Fruit fly (Drosophila melanogaster) whole organism, embryonic: ENCODE results near the gene CenB1A.

Source experiments
- Atf3 ChIP-seq: fragments of 200-800 bp; sonication (Bioruptor generic); optimal IDR thresholded peaks from 3 replicates; lab custom pipeline; 2016; ENCODE audit warnings: missing biosample characterization, missing genetic modification characterization
- Bgb ChIP-seq: fragments of 200-800 bp; sonication (Bioruptor generic); IDR thresholded peaks from 2 replicates; pipeline ENCODE4 v1.3.6; 2022; ENCODE audit warnings: missing biosample characterization, missing genetic modification characterization; ENCODE audit not compliant: partially characterized antibody
- Bteb2 ChIP-seq: fragments of 200-800 bp; sonication (Bioruptor generic); optimal IDR thresholded peaks from 2 replicates; lab custom pipeline; 2016; ENCODE audit warnings: missing biosample characterization, missing genetic modification characterization
- CG10209 ChIP-seq: fragments of 200-800 bp; sonication (Bioruptor generic); optimal IDR thresholded peaks from 3 replicates; lab custom pipeline; 2017; ENCODE audit warnings: missing biosample characterization, mild to moderate bottlenecking, missing genetic modification characterization, missing genetic modification reagents
- CG10321 ChIP-seq: fragments of 200-800 bp; sonication (Bioruptor generic); IDR thresholded peaks from 2 replicates; pipeline ENCODE4 v1.3.6; 2022; ENCODE audit warnings: missing biosample characterization, missing genetic modification characterization
- CG11398 ChIP-seq: fragments of 200-800 bp; sonication (Bioruptor generic); optimal IDR thresholded peaks from 2 replicates; lab custom pipeline; 2016; ENCODE audit warnings: missing biosample characterization, missing genetic modification characterization
- CG12299 ChIP-seq: fragments of 200-800 bp; sonication (Bioruptor generic); optimal IDR thresholded peaks from 2 replicates; lab custom pipeline; 2018; ENCODE audit warnings: missing biosample characterization, mild to moderate bottlenecking, missing genetic modification characterization
- CG1647 ChIP-seq: fragments of 200-800 bp; sonication (Bioruptor generic); optimal IDR thresholded peaks from 3 replicates; lab custom pipeline; 2016; ENCODE audit warnings: missing biosample characterization, missing genetic modification characterization
- CG17328 ChIP-seq: fragments of 200-800 bp; sonication (Bioruptor generic); IDR thresholded peaks from 2 replicates; pipeline ENCODE4 v1.3.6; 2022; ENCODE audit warnings: missing biosample characterization, missing genetic modification characterization
- CG17359 ChIP-seq: fragments of 200-800 bp; sonication (Bioruptor generic); optimal IDR thresholded peaks from 3 replicates; lab custom pipeline; 2018; ENCODE audit warnings: missing biosample characterization, mild to moderate bottlenecking, missing genetic modification characterization, moderate library complexity
- CG2678 ChIP-seq: fragments of 200-800 bp; sonication (Bioruptor generic); optimal IDR thresholded peaks from 3 replicates; lab custom pipeline; 2019; ENCODE audit warnings: missing biosample characterization, mild to moderate bottlenecking, missing genetic modification characterization, moderate library complexity
- CG30403 ChIP-seq: fragments of 200-800 bp; sonication (Bioruptor generic); optimal IDR thresholded peaks from 3 replicates; lab custom pipeline; 2016; ENCODE audit warnings: missing biosample characterization, missing genetic modification characterization
- CG43689 ChIP-seq: fragments of 200-800 bp; sonication (Bioruptor generic); IDR thresholded peaks from 2 replicates; pipeline ENCODE4 v1.3.6; 2022; ENCODE audit warnings: missing biosample characterization, missing genetic modification characterization
- CG5180 ChIP-seq: fragments of 200-800 bp; sonication (Bioruptor generic); optimal IDR thresholded peaks from 3 replicates; lab custom pipeline; 2017; ENCODE audit warnings: missing biosample characterization, missing genetic modification characterization, mild to moderate bottlenecking, moderate library complexity, missing genetic modification reagents
- Dad ChIP-seq: fragments of 200-800 bp; sonication (Bioruptor generic); optimal IDR thresholded peaks from 3 replicates; lab custom pipeline; 2016; ENCODE audit warnings: missing biosample characterization, missing genetic modification characterization
- Doc2 ChIP-seq: fragments of 200-800 bp; sonication (Bioruptor generic); IDR thresholded peaks from 2 replicates; pipeline ENCODE4 v1.3.6; 2022; ENCODE audit warnings: missing biosample characterization, missing genetic modification characterization
- Doc3 ChIP-seq: fragments of 200-800 bp; sonication (Bioruptor generic); IDR thresholded peaks from 3 replicates; pipeline ENCODE4 v1.3.6; 2022; ENCODE audit warnings: missing biosample characterization, missing genetic modification characterization; ENCODE audit not compliant: partially characterized antibody
- Dp ChIP-seq: fragments of 200-800 bp; sonication (Bioruptor generic); optimal IDR thresholded peaks from 2 replicates; lab custom pipeline; 2018; ENCODE audit warnings: missing biosample characterization, mild to moderate bottlenecking, missing genetic modification characterization, moderate library complexity
- ERR ChIP-seq: fragments of 200-800 bp; sonication (Bioruptor generic); optimal IDR thresholded peaks from 2 replicates; lab custom pipeline; 2016; ENCODE audit warnings: missing biosample characterization, missing genetic modification characterization
- Gug ChIP-seq: fragments of 200-800 bp; sonication (Bioruptor generic); IDR thresholded peaks from 4 replicates; pipeline ENCODE4 v1.3.6; 2022; ENCODE audit warnings: missing biosample characterization, missing genetic modification characterization
- HHEX ChIP-seq: fragments of 200-800 bp; sonication (Bioruptor generic); optimal IDR thresholded peaks from 3 replicates; lab custom pipeline; 2017; ENCODE audit warnings: missing biosample characterization, mild to moderate bottlenecking, missing genetic modification characterization, missing genetic modification reagents
- HLH54F ChIP-seq: fragments of 200-800 bp; sonication (Bioruptor generic); optimal IDR thresholded peaks from 3 replicates; lab custom pipeline; 2016; ENCODE audit warnings: missing biosample characterization, missing genetic modification characterization
- Lpt ChIP-seq: fragments of >200 bp; optimal IDR thresholded peaks from 2 replicates; lab custom pipeline; 2018; ENCODE audit warnings: missing biosample characterization, missing genetic modification characterization
- Oaz ChIP-seq: fragments of 200-800 bp; sonication (Bioruptor generic); IDR thresholded peaks from 2 replicates; pipeline ENCODE4 v1.3.6; 2022; ENCODE audit warnings: missing biosample characterization, missing genetic modification characterization
- Poxn ChIP-seq: fragments of 200-800 bp; sonication (Bioruptor generic); IDR thresholded peaks from 2 replicates; pipeline ENCODE4 v1.3.6; 2022; ENCODE audit warnings: missing biosample characterization, missing genetic modification characterization
- Rx ChIP-seq: fragments of 200-800 bp; sonication (Bioruptor generic); IDR thresholded peaks from 2 replicates; pipeline ENCODE4 v1.3.6; 2022; ENCODE audit warnings: missing biosample characterization, missing genetic modification characterization
- Sox102F ChIP-seq: fragments of 200-800 bp; sonication (Bioruptor generic); optimal IDR thresholded peaks from 2 replicates; lab custom pipeline; 2018; ENCODE audit warnings: missing biosample characterization, mild to moderate bottlenecking, missing genetic modification characterization, moderate library complexity
- Xrp1 ChIP-seq: fragments of 200-800 bp; sonication (Bioruptor generic); IDR thresholded peaks from 2 replicates; pipeline ENCODE4 v1.3.6; 2022; ENCODE audit warnings: missing biosample characterization, missing genetic modification characterization
- cato ChIP-seq: fragments of 200-800 bp; sonication (Bioruptor generic); optimal IDR thresholded peaks from 2 replicates; lab custom pipeline; 2016; ENCODE audit warnings: missing biosample characterization, missing genetic modification characterization, borderline replicate concordance
- chn ChIP-seq: fragments of 200-800 bp; sonication (Bioruptor generic); optimal IDR thresholded peaks from 2 replicates; lab custom pipeline; 2016; ENCODE audit warnings: missing biosample characterization, missing genetic modification characterization
- crol ChIP-seq: fragments of 200-800 bp; sonication (Bioruptor generic); IDR thresholded peaks from 2 replicates; pipeline ENCODE4 v1.3.6; 2022; ENCODE audit warnings: missing biosample characterization, missing genetic modification characterization
- ems ChIP-seq: fragments of 200-800 bp; sonication (Bioruptor generic); optimal IDR thresholded peaks from 3 replicates; lab custom pipeline; 2016; ENCODE audit warnings: missing biosample characterization, missing genetic modification characterization
- fd3F ChIP-seq: fragments of 200-800 bp; sonication (Bioruptor generic); optimal IDR thresholded peaks from 2 replicates; lab custom pipeline; 2018; ENCODE audit warnings: missing biosample characterization, mild to moderate bottlenecking, missing genetic modification characterization, moderate library complexity
- fru ChIP-seq: fragments of >200 bp; optimal IDR thresholded peaks from 2 replicates; lab custom pipeline; 2017
- fu2 ChIP-seq: fragments of 200-800 bp; sonication (Bioruptor generic); optimal IDR thresholded peaks from 2 replicates; lab custom pipeline; 2016; ENCODE audit warnings: missing biosample characterization, missing genetic modification characterization
- gsb-n ChIP-seq: fragments of 200-800 bp; sonication (Bioruptor generic); optimal IDR thresholded peaks from 3 replicates; lab custom pipeline; 2018; ENCODE audit warnings: missing biosample characterization, mild to moderate bottlenecking, missing genetic modification characterization
- insv ChIP-seq, 2 experiments: fragments of 200-800 bp; sonication (Bioruptor generic); optimal IDR thresholded peaks; 3 replicates each; lab custom pipeline; 2016 to 2018; ENCODE audit warnings: missing biosample characterization in 2 of 2, missing genetic modification characterization in 2 of 2
- kah ChIP-seq: fragments of 200-800 bp; sonication (Bioruptor generic); optimal IDR thresholded peaks from 2 replicates; lab custom pipeline; 2018; ENCODE audit warnings: missing biosample characterization, mild to moderate bottlenecking, missing genetic modification characterization
- mam ChIP-seq: fragments of 200-800 bp; sonication (Bioruptor generic); optimal IDR thresholded peaks from 3 replicates; lab custom pipeline; 2016; ENCODE audit warnings: missing biosample characterization, missing genetic modification characterization
- onecut ChIP-seq: fragments of 200-800 bp; sonication (Bioruptor generic); IDR thresholded peaks from 2 replicates; pipeline ENCODE4 v1.3.6; 2022; ENCODE audit warnings: missing biosample characterization, missing genetic modification characterization
- psq ChIP-seq: fragments of 200-800 bp; sonication (Bioruptor generic); optimal IDR thresholded peaks from 2 replicates; lab custom pipeline; 2017; ENCODE audit warnings: missing biosample characterization, missing genetic modification characterization
- repo ChIP-seq: fragments of 200-800 bp; sonication (Bioruptor generic); optimal IDR thresholded peaks from 2 replicates; lab custom pipeline; 2016; ENCODE audit warnings: missing biosample characterization, missing genetic modification characterization
- ro ChIP-seq: fragments of 200-800 bp; sonication (Bioruptor generic); IDR thresholded peaks from 2 replicates; pipeline ENCODE4 v1.3.6; 2022; ENCODE audit warnings: missing biosample characterization, missing genetic modification characterization
- sd ChIP-seq: fragments of 200-800 bp; sonication (Bioruptor generic); optimal IDR thresholded peaks from 3 replicates; lab custom pipeline; 2018; ENCODE audit warnings: missing biosample characterization, mild to moderate bottlenecking, missing genetic modification characterization, moderate library complexity
- slbo ChIP-seq: fragments of 200-800 bp; sonication (Bioruptor generic); IDR thresholded peaks from 2 replicates; pipeline ENCODE4 v1.3.6; 2022; ENCODE audit warnings: missing biosample characterization, missing genetic modification characterization
- tin ChIP-seq: fragments of 200-800 bp; sonication (Bioruptor generic); optimal IDR thresholded peaks from 3 replicates; lab custom pipeline; 2016; ENCODE audit warnings: missing biosample characterization, missing genetic modification characterization
- vnd ChIP-seq: fragments of 200-800 bp; sonication (Bioruptor generic); IDR thresholded peaks from 3 replicates; pipeline ENCODE4 v1.3.6; 2022; ENCODE audit warnings: missing biosample characterization, missing genetic modification characterization; ENCODE audit not compliant: partially characterized antibody
- wor ChIP-seq: fragments of 200-800 bp; sonication (Bioruptor generic); IDR thresholded peaks from 2 replicates; pipeline ENCODE4 v1.3.6; 2022; ENCODE audit warnings: missing biosample characterization, missing genetic modification characterization
- yki ChIP-seq: fragments of >200 bp; optimal IDR thresholded peaks from 3 replicates; lab custom pipeline; 2018
- zen ChIP-seq: fragments of 200-800 bp; sonication (Bioruptor generic); optimal IDR thresholded peaks from 3 replicates; lab custom pipeline; 2018; ENCODE audit warnings: missing biosample characterization, mild to moderate bottlenecking, missing genetic modification characterization, moderate library complexity
- zen2 ChIP-seq: fragments of 200-800 bp; sonication (Bioruptor generic); IDR thresholded peaks from 3 replicates; pipeline ENCODE4 v1.3.6; 2022; ENCODE audit warnings: missing biosample characterization, missing genetic modification characterization; ENCODE audit not compliant: partially characterized antibody
- zfh1 ChIP-seq: fragments of 200-800 bp; sonication (Bioruptor generic); IDR thresholded peaks from 3 replicates; pipeline ENCODE4 v1.3.6; 2022; ENCODE audit warnings: missing biosample characterization, missing genetic modification characterization

CenB1A gene

dm6 chr3R:23141678-23142338 lies 23.6 kb downstream of the CenB1A start, which contains the start of gene hh (continued):
- peak in 1 of 2 experiments; percentile 71 for TF ChIP-seq insv (GFP tag; optimal IDR thresholded peaks at IDR 0.05; lab: Kevin White, UChicago)
- TF ChIP-seq repo, result no peak
- TF ChIP-seq CG10209 (GFP tag; lab: Kevin White, UChicago), result no peak
- peak; percentile 95 for TF ChIP-seq CG10321 (GFP tag; lab: Robert Waterston, UW)
- no peak for TF ChIP-seq Sox102F (GFP tag; lab: Kevin White, UChicago)
- no peak for TF ChIP-seq CG2678 (tag; lab: Kevin White, UChicago)
- no peak for TF ChIP-seq chn (GFP tag; lab: Kevin White, UChicago)
- TF ChIP-seq Doc3 (GFP tag; lab: Robert Waterston, UW), result no peak
- TF ChIP-seq CG11398 (GFP tag; lab: Kevin White, UChicago), result no peak
- no peak for TF ChIP-seq CG1647 (GFP tag; lab: Kevin White, UChicago)
- no peak for TF ChIP-seq Atf3
- TF ChIP-seq slbo, result peak; percentile 15; the same call in 1 of the 2 replicates
- no peak for TF ChIP-seq Rx
- no peak for TF ChIP-seq cato (GFP tag; lab: Kevin White, UChicago)
- no peak for TF ChIP-seq Poxn
- TF ChIP-seq Dp (GFP tag; lab: Kevin White, UChicago), result no peak
- no peak for TF ChIP-seq Xrp1 (GFP tag; lab: Robert Waterston, UW)
- TF ChIP-seq fd3F (GFP tag; lab: Kevin White, UChicago), result no peak
- no peak for TF ChIP-seq kah (GFP tag; lab: Kevin White, UChicago)
- no peak for TF ChIP-seq onecut
- TF ChIP-seq CG43689 (GFP tag; lab: Robert Waterston, UW), result no peak
- no peak for TF ChIP-seq zen2 (GFP tag; lab: Robert Waterston, UW)
- TF ChIP-seq CG17328 (GFP tag; lab: Robert Waterston, UW), result no peak
- TF ChIP-seq psq, result no peak
- TF ChIP-seq tin (GFP tag; lab: Kevin White, UChicago), result no peak
- TF ChIP-seq Lpt (GFP tag; lab: Kevin White, UChicago), result no peak
- TF ChIP-seq Oaz (GFP tag; lab: Robert Waterston, UW), result no peak
- no peak for TF ChIP-seq CG30403 (GFP tag; lab: Kevin White, UChicago)
- no peak for TF ChIP-seq ro
- no peak for TF ChIP-seq CG12299 (tag; lab: Kevin White, UChicago)
- no peak for TF ChIP-seq fru (lab: Kevin White, UChicago)
- TF ChIP-seq Bgb, result no peak
- TF ChIP-seq vnd, result peak; percentile 50; the same call in 2 of the 3 replicates
- no peak for TF ChIP-seq yki (lab: Kevin White, UChicago)
- no peak for TF ChIP-seq HLH54F (GFP tag; lab: Kevin White, UChicago)
- TF ChIP-seq CG5180, result peak; percentile 54
- no peak for TF ChIP-seq Doc2 (GFP tag; lab: Robert Waterston, UW)
- no peak for TF ChIP-seq crol (GFP tag; lab: Robert Waterston, UW)
- TF ChIP-seq gsb-n, result peak; percentile 26
- no peak for TF ChIP-seq Dad (GFP tag; lab: Kevin White, UChicago)
- no peak for TF ChIP-seq fu2
- no peak for TF ChIP-seq zfh1
- TF ChIP-seq ERR, result no peak
- TF ChIP-seq Bteb2 (GFP tag; lab: Kevin White, UChicago), result no peak
- no peak for TF ChIP-seq mam (GFP tag; lab: Kevin White, UChicago)
- TF ChIP-seq HHEX, result no peak
- no peak for TF ChIP-seq CG17359 (tag; lab: Kevin White, UChicago)
- peak; percentile 40 for TF ChIP-seq zen (tag; lab: Kevin White, UChicago)
- TF ChIP-seq wor (GFP tag; lab: Robert Waterston, UW), result no peak
- peak; percentile 40 for TF ChIP-seq sd
- no peak for TF ChIP-seq Gug (GFP tag; lab: Robert Waterston, UW)
- no peak for TF ChIP-seq ems (GFP tag; lab: Kevin White, UChicago)
